Worm (Caenorhabditis elegans): ENCODE measurements around the gene F58H1.7.

F58H1.7 gene

ce11 chrV:11960831-11961190 is 3.8 kb downstream of the F58H1.7 start:
- TF ChIP-seq aha-1 (tag), result peak; percentile 53
- TF ChIP-seq vab-7 (GFP tag; IDR thresholded peaks at IDR 0.05), result no peak
- TF ChIP-seq egl-43 (GFP tag; IDR thresholded peaks at IDR 0.05), result no peak
- TF ChIP-seq nhr-111 (GFP tag; optimal IDR thresholded peaks at IDR 0.05), result no peak
- no peak for TF ChIP-seq unc-130 (GFP tag; optimal IDR thresholded peaks at IDR 0.05)

- peak in 1 of 2 experiments; percentile 53 for TF ChIP-seq unc-62 (GFP tag; optimal IDR thresholded peaks at IDR 0.05 in 1 of 2)
- TF ChIP-seq unc-62 (tag; optimal IDR thresholded peaks at IDR 0.05), result no peak
- TF ChIP-seq ama-1 (optimal IDR thresholded peaks at IDR 0.05), result no peak
These were observed 4.4 kb downstream of the F58H1.7 start for ce11 chrV:11960084-11960830.

ce11 chrV:11958343-11959291 is 6.0 kb downstream of the F58H1.7 start, which contains the start of gene F58H1.5:
Gene F58H1.5, plus strand, starts transcription at chrV:11958393.
- no peak for TF ChIP-seq spr-3 (GFP tag; optimal IDR thresholded peaks at IDR 0.05)
- TF ChIP-seq nhr-76 (tag; optimal IDR thresholded peaks at IDR 0.05), result no peak
- TF ChIP-seq spr-1 (tag; optimal IDR thresholded peaks at IDR 0.05), result no peak
- no peak for TF ChIP-seq set-16 (GFP tag; IDR thresholded peaks at IDR 0.05)
- TF ChIP-seq madf-9 (GFP tag; conservative IDR thresholded peaks at IDR 0.05), result no peak
- no peak for TF ChIP-seq unc-62 (GFP tag; optimal IDR thresholded peaks at IDR 0.05 in 1 of 2)
- TF ChIP-seq unc-62 (tag; optimal IDR thresholded peaks at IDR 0.05), result no peak
- TF ChIP-seq nhr-6 (tag; optimal IDR thresholded peaks at IDR 0.05), result no peak
- TF ChIP-seq ceh-82 (tag; optimal IDR thresholded peaks at IDR 0.05), result no peak
- TF ChIP-seq snpc-1.2 (GFP tag; IDR thresholded peaks at IDR 0.05), result no peak
- TF ChIP-seq hmg-1.1 (GFP tag; IDR thresholded peaks at IDR 0.05), result no peak
- no peak for TF ChIP-seq madf-5 (GFP tag; IDR thresholded peaks at IDR 0.05)
- no peak for TF ChIP-seq unc-130 (GFP tag; optimal IDR thresholded peaks at IDR 0.05)
- no peak for TF ChIP-seq lin-15B (tag; optimal IDR thresholded peaks at IDR 0.05)
- TF ChIP-seq saeg-2 (GFP tag; IDR thresholded peaks at IDR 0.05), result no peak
- no peak for TF ChIP-seq lin-39 (tag; optimal IDR thresholded peaks at IDR 0.05)
- TF ChIP-seq mdl-1 (tag; optimal IDR thresholded peaks at IDR 0.05), result no peak
- no peak for TF ChIP-seq zip-11 (GFP tag; IDR thresholded peaks at IDR 0.05)
- no peak for TF ChIP-seq ama-1 (optimal IDR thresholded peaks at IDR 0.05)

- TF ChIP-seq nhr-42 (GFP tag; IDR thresholded peaks at IDR 0.05) (no peak), ceh-32 (tag; optimal IDR thresholded peaks at IDR 0.05; ENCODE audit: poor library complexity) (no peak), ztf-11 (tag; optimal IDR thresholded peaks at IDR 0.05) (no peak), mdl-1 (tag; optimal IDR thresholded peaks at IDR 0.05) (no peak), aly-2 (tag; optimal IDR thresholded peaks at IDR 0.05) (no peak), hif-1 (tag; optimal IDR thresholded peaks at IDR 0.05) (no peak), daf-8 (GFP tag; IDR thresholded peaks at IDR 0.05) (no peak), F37D6.2 (tag; optimal IDR thresholded peaks at IDR 0.05) (no peak), F49E8.2 (tag; optimal IDR thresholded peaks at IDR 0.05; ENCODE audit: borderline replicate concordance) (no peak), ceh-28 (tag; optimal IDR thresholded peaks at IDR 0.05) (no peak), egl-27 (tag; optimal IDR thresholded peaks at IDR 0.05) (no peak), nhr-76 (tag; optimal IDR thresholded peaks at IDR 0.05) (no peak), Y75B8A.6 (GFP tag; IDR thresholded peaks at IDR 0.05) (no peak), hlh-11 (tag; optimal IDR thresholded peaks at IDR 0.05) (no peak), lin-39 (tag; optimal IDR thresholded peaks at IDR 0.05) (no peak)
These were observed 9.0 kb downstream of the F58H1.7 start for ce11 chrV:11955617-11956016.
